Worm (Caenorhabditis elegans) whole organism, midembryonic: Measurements from ENCODE around the gene elo-7.

Source experiments
- T22C8.4 ChIP-seq: fragments of 200-800 bp; sonication (Bioruptor generic); IDR thresholded peaks from 2 replicates; pipeline ENCODE4 v1.3.6; 2022; ENCODE audit warnings: missing genetic modification characterization, missing compliant biosample characterization
- cog-1 ChIP-seq: sonication (generic microtip); optimal IDR thresholded peaks from 2 replicates; lab custom pipeline; 2016; ENCODE audit warnings: missing genetic modification characterization, missing compliant biosample characterization
- flt-1 ChIP-seq: fragments of 200-800 bp; sonication (Bioruptor generic); IDR thresholded peaks from 2 replicates; pipeline ENCODE4 v1.3.6; 2022; ENCODE audit warnings: missing genetic modification characterization, missing compliant biosample characterization
- med-1 ChIP-seq: sonication (generic microtip); optimal IDR thresholded peaks from 2 replicates; lab custom pipeline; 2017; ENCODE audit warnings: missing genetic modification characterization, mild to moderate bottlenecking, missing compliant biosample characterization, antibody characterized with exemption, missing genetic modification reagents; ENCODE audit not compliant: insufficient read depth
- ref-1 ChIP-seq: fragments of 200-800 bp; sonication (Bioruptor generic); conservative IDR thresholded peaks from 2 replicates; pipeline ENCODE4 v1.3.6; 2022; ENCODE audit warnings: missing genetic modification reagents, missing genetic modification characterization, missing compliant biosample characterization
- tab-1 ChIP-seq: fragments of 200-800 bp; sonication (Bioruptor generic); IDR thresholded peaks from 2 replicates; pipeline ENCODE4 v1.3.6; 2022; ENCODE audit warnings: missing genetic modification characterization, missing compliant biosample characterization
- ztf-23 ChIP-seq: fragments of 200-800 bp; sonication (Bioruptor generic); IDR thresholded peaks from 2 replicates; pipeline ENCODE4 v1.3.6; 2022; ENCODE audit warnings: missing genetic modification reagents, missing genetic modification characterization, missing compliant biosample characterization

- TF ChIP-seq flt-1 (GFP tag; lab: Robert Waterston, UW) (no peak), T22C8.4 (no peak), cog-1 (no peak), ref-1 (GFP tag; lab: Robert Waterston, UW) (no peak), ztf-23 (GFP tag; lab: Robert Waterston, UW) (no peak), tab-1 (GFP tag; lab: Robert Waterston, UW) (no peak), med-1 (GFP tag; lab: Kevin White, UChicago) (no peak)
Measured at ce11 chrIV:9563079-9563478, 33.3 kb downstream of the elo-7 start, which contains the start of gene col-122.
